Fruit fly (Drosophila melanogaster) whole organism, prepupa: ENCODE measurements around the gene mab-21.

Experiments
- Blimp-1 ChIP-seq: fragments of 200-800 bp; sonication (Bioruptor generic); optimal IDR thresholded peaks from 3 replicates; lab custom pipeline; 2017; ENCODE audit warnings: missing biosample characterization, missing genetic modification characterization, mild to moderate bottlenecking, moderate library complexity, missing genetic modification reagents
- CG10631 ChIP-seq: fragments of 200-800 bp; sonication (Bioruptor generic); optimal IDR thresholded peaks from 2 replicates; lab custom pipeline; 2016; ENCODE audit warnings: missing biosample characterization, missing genetic modification characterization
- CG11762 ChIP-seq: fragments of 200-800 bp; sonication (Bioruptor generic); optimal IDR thresholded peaks from 3 replicates; lab custom pipeline; 2016; ENCODE audit warnings: missing biosample characterization, missing genetic modification characterization; ENCODE audit not compliant: insufficient read depth
- CG11902 ChIP-seq: fragments of 200-800 bp; sonication (Bioruptor generic); optimal IDR thresholded peaks from 3 replicates; lab custom pipeline; 2016; ENCODE audit warnings: missing biosample characterization, missing genetic modification characterization
- CG15336 ChIP-seq: fragments of 200-800 bp; sonication (Bioruptor generic); IDR thresholded peaks from 2 replicates; pipeline ENCODE4 v1.3.6; 2022; ENCODE audit warnings: missing biosample characterization, missing genetic modification characterization
- CG1621 ChIP-seq: fragments of 200-800 bp; sonication (Bioruptor generic); optimal IDR thresholded peaks from 3 replicates; lab custom pipeline; 2018; ENCODE audit warnings: missing biosample characterization, mild to moderate bottlenecking, missing genetic modification characterization
- CG3032 ChIP-seq: fragments of 200-800 bp; optimal IDR thresholded peaks from 2 replicates; lab custom pipeline; 2019; ENCODE audit warnings: missing biosample characterization, mild to moderate bottlenecking, missing genetic modification characterization, moderate library complexity
- CG32006 ChIP-seq: fragments of 200-800 bp; sonication (Bioruptor generic); optimal IDR thresholded peaks from 3 replicates; lab custom pipeline; 2017; ENCODE audit warnings: missing biosample characterization, mild to moderate bottlenecking, missing genetic modification characterization
- CG3919 ChIP-seq: fragments of 200-800 bp; sonication (Bioruptor generic); optimal IDR thresholded peaks from 3 replicates; lab custom pipeline; 2016; ENCODE audit warnings: missing biosample characterization, missing genetic modification characterization
- CG4318 ChIP-seq: fragments of 200-800 bp; sonication (Bioruptor generic); optimal IDR thresholded peaks from 3 replicates; lab custom pipeline; 2017; ENCODE audit warnings: missing biosample characterization, mild to moderate bottlenecking, missing genetic modification characterization
- CG6163 ChIP-seq: fragments of 200-800 bp; sonication (Bioruptor generic); IDR thresholded peaks from 3 replicates; pipeline ENCODE4 v1.3.6; 2022; ENCODE audit warnings: missing biosample characterization, missing genetic modification characterization
- CG6792 ChIP-seq: fragments of 200-800 bp; sonication (Bioruptor generic); optimal IDR thresholded peaks from 3 replicates; lab custom pipeline; 2016; ENCODE audit warnings: missing biosample characterization, missing genetic modification characterization
- CG6854 ChIP-seq: fragments of 200-800 bp; sonication (Bioruptor generic); optimal IDR thresholded peaks from 2 replicates; lab custom pipeline; 2017; ENCODE audit warnings: missing biosample characterization, mild to moderate bottlenecking, missing genetic modification characterization
- CG7368 ChIP-seq: fragments of 200-800 bp; sonication (Bioruptor generic); optimal IDR thresholded peaks from 3 replicates; lab custom pipeline; 2016; ENCODE audit warnings: missing biosample characterization, missing genetic modification characterization
- CG8119 ChIP-seq: fragments of 200-800 bp; sonication (Bioruptor generic); IDR thresholded peaks from 3 replicates; pipeline ENCODE4 v1.3.6; 2022; ENCODE audit warnings: missing biosample characterization, missing genetic modification characterization
- CG8319 ChIP-seq: fragments of 200-800 bp; sonication (Bioruptor generic); optimal IDR thresholded peaks from 3 replicates; lab custom pipeline; 2016; ENCODE audit warnings: missing biosample characterization, missing genetic modification characterization
- CG9139 ChIP-seq: fragments of 200-800 bp; sonication (Bioruptor generic); optimal IDR thresholded peaks from 3 replicates; lab custom pipeline; 2017; ENCODE audit warnings: missing biosample characterization, mild to moderate bottlenecking, missing genetic modification characterization
- Eip75B ChIP-seq: fragments of 200-800 bp; sonication (Bioruptor generic); optimal IDR thresholded peaks from 3 replicates; lab custom pipeline; 2016; ENCODE audit warnings: missing biosample characterization, missing genetic modification characterization
- Eip78C ChIP-seq: fragments of 200-800 bp; sonication (Bioruptor generic); peaks from one replicate; lab custom pipeline; 2016; ENCODE audit warnings: missing biosample characterization, missing genetic modification characterization
- Eip93F ChIP-seq: fragments of 200-800 bp; sonication (Bioruptor generic); optimal IDR thresholded peaks from 2 replicates; lab custom pipeline; 2016; ENCODE audit warnings: missing biosample characterization, mild to moderate bottlenecking, missing genetic modification characterization
- Ets21C ChIP-seq: fragments of 200-800 bp; sonication (Bioruptor generic); optimal IDR thresholded peaks from 3 replicates; lab custom pipeline; 2016; ENCODE audit warnings: missing biosample characterization, missing genetic modification characterization
- Ets96B ChIP-seq: fragments of 200-800 bp; optimal IDR thresholded peaks from 2 replicates; lab custom pipeline; 2019; ENCODE audit warnings: missing biosample characterization, mild to moderate bottlenecking, missing genetic modification characterization, moderate library complexity
- Gug ChIP-seq: fragments of 200-800 bp; sonication (Bioruptor generic); IDR thresholded peaks from 2 replicates; pipeline ENCODE4 v1.3.6; 2022; ENCODE audit warnings: missing biosample characterization, missing genetic modification characterization
- Hr38 ChIP-seq: sonication (Bioruptor generic); optimal IDR thresholded peaks from 2 replicates; lab custom pipeline; 2016; ENCODE audit warnings: missing biosample characterization, missing genetic modification characterization
- Hr39 ChIP-seq: fragments of 200-800 bp; sonication (Bioruptor generic); optimal IDR thresholded peaks from 2 replicates; lab custom pipeline; 2016; ENCODE audit warnings: missing biosample characterization, missing genetic modification characterization
- Hr4 ChIP-seq: fragments of 200-800 bp; sonication (Bioruptor generic); optimal IDR thresholded peaks from 3 replicates; lab custom pipeline; 2016; ENCODE audit warnings: missing biosample characterization, missing genetic modification characterization
- OdsH ChIP-seq: fragments of 200-800 bp; sonication (Bioruptor generic); optimal IDR thresholded peaks from 3 replicates; lab custom pipeline; 2016; ENCODE audit warnings: missing biosample characterization, missing genetic modification characterization
- Smox ChIP-seq: fragments of 200-800 bp; sonication (Bioruptor generic); optimal IDR thresholded peaks from 3 replicates; lab custom pipeline; 2016; ENCODE audit warnings: missing biosample characterization, missing genetic modification characterization
- achi ChIP-seq: fragments of 200-800 bp; sonication (Bioruptor generic); optimal IDR thresholded peaks from 3 replicates; lab custom pipeline; 2016; ENCODE audit warnings: missing biosample characterization, missing genetic modification characterization
- acj6 ChIP-seq: fragments of 200-800 bp; sonication (Bioruptor generic); optimal IDR thresholded peaks from 3 replicates; lab custom pipeline; 2016; ENCODE audit warnings: missing biosample characterization, missing genetic modification characterization
- dsx ChIP-seq: fragments of 200-800 bp; optimal IDR thresholded peaks from 3 replicates; lab custom pipeline; 2019; ENCODE audit warnings: missing biosample characterization, mild to moderate bottlenecking, missing genetic modification characterization, moderate library complexity; ENCODE audit not compliant: poor library complexity, severe bottlenecking
- eg ChIP-seq: fragments of 200-800 bp; sonication (Bioruptor generic); IDR thresholded peaks from 3 replicates; pipeline ENCODE4 v1.3.6; 2022; ENCODE audit warnings: missing biosample characterization, missing genetic modification characterization
- esn ChIP-seq: fragments of 200-800 bp; sonication (Bioruptor generic); optimal IDR thresholded peaks from 2 replicates; lab custom pipeline; 2016; ENCODE audit warnings: missing biosample characterization, mild to moderate bottlenecking, missing genetic modification characterization, moderate library complexity
- fd59A ChIP-seq: fragments of 200-800 bp; sonication (Bioruptor generic); optimal IDR thresholded peaks from 2 replicates; lab custom pipeline; 2017; ENCODE audit warnings: missing biosample characterization, mild to moderate bottlenecking, missing genetic modification characterization, missing genetic modification reagents
- fd85E ChIP-seq: fragments of 200-800 bp; sonication (Bioruptor generic); optimal IDR thresholded peaks from 3 replicates; lab custom pipeline; 2016; ENCODE audit warnings: missing biosample characterization, missing genetic modification characterization
- fkh ChIP-seq: fragments of 200-800 bp; sonication (Bioruptor generic); optimal IDR thresholded peaks from 3 replicates; lab custom pipeline; 2017; ENCODE audit warnings: missing biosample characterization, mild to moderate bottlenecking, missing genetic modification characterization, moderate library complexity
- lz ChIP-seq: fragments of 200-800 bp; sonication (Bioruptor generic); optimal IDR thresholded peaks from 3 replicates; lab custom pipeline; 2016; ENCODE audit warnings: missing biosample characterization, missing genetic modification characterization
- net ChIP-seq: fragments of 200-800 bp; sonication (Bioruptor generic); optimal IDR thresholded peaks from 3 replicates; lab custom pipeline; 2016; ENCODE audit warnings: missing biosample characterization, missing genetic modification characterization
- salr ChIP-seq, 2 experiments: fragments of 200-800 bp; sonication (Bioruptor generic); optimal IDR thresholded peaks; 3 replicates each; lab custom pipeline; 2016 to 2018; ENCODE audit warnings: missing biosample characterization in 2 of 2, missing genetic modification characterization in 2 of 2, mild to moderate bottlenecking in 1 of 2
- spab ChIP-seq: fragments of 200-800 bp; sonication (Bioruptor generic); optimal IDR thresholded peaks from 2 replicates; lab custom pipeline; 2017; ENCODE audit warnings: missing biosample characterization, mild to moderate bottlenecking, missing genetic modification characterization, missing genetic modification reagents
- ss ChIP-seq, 2 experiments: fragments of 200-800 bp; sonication (Bioruptor generic); optimal IDR thresholded peaks; 2 replicates in 1 of 2; 3 replicates in 1 of 2; lab custom pipeline; 2017 to 2018; ENCODE audit warnings: mild to moderate bottlenecking in 2 of 2, missing biosample characterization in 2 of 2, missing genetic modification characterization in 2 of 2, moderate library complexity in 1 of 2
- topi ChIP-seq: fragments of 200-800 bp; sonication (Bioruptor generic); optimal IDR thresholded peaks from 3 replicates; lab custom pipeline; 2016; ENCODE audit warnings: missing biosample characterization, missing genetic modification characterization

The mab-21 gene

DNA sequence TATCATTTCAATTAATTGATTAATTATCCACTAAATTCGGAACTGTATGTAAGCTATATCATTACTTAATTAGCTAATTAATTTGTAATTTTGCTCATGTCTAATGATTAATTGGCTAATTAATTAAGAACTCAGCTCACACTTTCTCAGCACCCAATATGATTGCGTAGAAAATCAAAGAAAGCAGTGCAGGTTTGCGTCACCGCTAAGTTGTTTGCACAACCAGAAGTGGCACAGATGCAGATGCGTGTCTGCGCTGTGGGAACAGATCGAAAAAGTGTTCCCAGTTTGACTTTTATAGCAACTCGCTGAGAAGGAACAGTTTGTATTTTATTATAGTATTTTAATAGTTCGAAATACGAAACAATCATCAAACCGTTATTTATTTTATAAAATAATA is 20.8 kb downstream of the mab-21 start:
- TF ChIP-seq CG3919 (GFP tag; lab: Kevin White, UChicago) (no peak), fkh (peak; percentile 53), Eip78C (peak; percentile 37), CG11902 (GFP tag; lab: Kevin White, UChicago) (no peak)

- TF ChIP-seq OdsH (GFP tag; lab: Kevin White, UChicago): no peak
- no peak for TF ChIP-seq Hr4 (GFP tag; lab: Kevin White, UChicago)
- no peak for TF ChIP-seq salr (GFP tag; optimal IDR thresholded peaks at IDR 0.05; lab: Kevin White, UChicago)
- no peak for TF ChIP-seq CG4318 (GFP tag; lab: Kevin White, UChicago)
- TF ChIP-seq CG11762: no peak
- no peak for TF ChIP-seq net (GFP tag; lab: Kevin White, UChicago)
- no peak for TF ChIP-seq CG6792
- TF ChIP-seq Gug (GFP tag; lab: Robert Waterston, UW): no peak
- no peak for TF ChIP-seq Smox
- TF ChIP-seq fkh: no peak
- peak; percentile 43; the same call in 1 of the 3 replicates for TF ChIP-seq CG6163 (GFP tag; lab: Robert Waterston, UW)
- TF ChIP-seq acj6 (GFP tag; lab: Kevin White, UChicago): no peak
- TF ChIP-seq eg: 0 out of 3 replicates have a peak, but pooled peaks have one; percentile 30
- no peak for TF ChIP-seq spab (GFP tag; lab: Kevin White, UChicago)
- no peak for TF ChIP-seq CG3032 (tag; lab: Kevin White, UChicago)
- no peak for TF ChIP-seq CG8319
- no peak for TF ChIP-seq CG1621 (tag; lab: Kevin White, UChicago)
- TF ChIP-seq Eip78C: peak; percentile 39
- TF ChIP-seq CG15336 (GFP tag; lab: Robert Waterston, UW): peak; percentile 54; the same call in 1 of the 2 replicates
- no peak for TF ChIP-seq ss (GFP tag; optimal IDR thresholded peaks at IDR 0.05; lab: Kevin White, UChicago)
- TF ChIP-seq CG6854 (GFP tag; lab: Kevin White, UChicago): no peak
- TF ChIP-seq Hr38: no peak
- no peak for TF ChIP-seq Ets21C (GFP tag; lab: Kevin White, UChicago)
- no peak for TF ChIP-seq dsx (GFP tag; lab: Kevin White, UChicago)
- TF ChIP-seq esn (GFP tag; lab: Kevin White, UChicago): no peak
- TF ChIP-seq Ets96B (tag; lab: Kevin White, UChicago): no peak
- TF ChIP-seq CG9139 (GFP tag; lab: Kevin White, UChicago): no peak
- TF ChIP-seq CG3919 (GFP tag; lab: Kevin White, UChicago): no peak
- no peak for TF ChIP-seq CG7368
- TF ChIP-seq lz (GFP tag; lab: Kevin White, UChicago): no peak
- no peak for TF ChIP-seq fd85E (GFP tag; lab: Kevin White, UChicago)
- no peak for TF ChIP-seq topi
- TF ChIP-seq CG10631 (GFP tag; lab: Kevin White, UChicago): no peak
- no peak for TF ChIP-seq Blimp-1 (GFP tag; lab: Kevin White, UChicago)
- no peak for TF ChIP-seq Eip93F (GFP tag; lab: Kevin White, UChicago)
- TF ChIP-seq achi: no peak
- peak; percentile 25; the same call in 1 of the 3 replicates for TF ChIP-seq CG8119 (GFP tag; lab: Robert Waterston, UW)
- TF ChIP-seq CG32006: no peak
- no peak for TF ChIP-seq fd59A
- no peak for TF ChIP-seq Eip75B
- no peak for TF ChIP-seq Hr39 (GFP tag; lab: Kevin White, UChicago)
Measured at dm6 chrX:5989368-5989767, 23.6 kb downstream of the mab-21 start.
